Fruit fly (Drosophila melanogaster): Measurements from ENCODE around the gene Hmx.

Gene Hmx

DNA sequence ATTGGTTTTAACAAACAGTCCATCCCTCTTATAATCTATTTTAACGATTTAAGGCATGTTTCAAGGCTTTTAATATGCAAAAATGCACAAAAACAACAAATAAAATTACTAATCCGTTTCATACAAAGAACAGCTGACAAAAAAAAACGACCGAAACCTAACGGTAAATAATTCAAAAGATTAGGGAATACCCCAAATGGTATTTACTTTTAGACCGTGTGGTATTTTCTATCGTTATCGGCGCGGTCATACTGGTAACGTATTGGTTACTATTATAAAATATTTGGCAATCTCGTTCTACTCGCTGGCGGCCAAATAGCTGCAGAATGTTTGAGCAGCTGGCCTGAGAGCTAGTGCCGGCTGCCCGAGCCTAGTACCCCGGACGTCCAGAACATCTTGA is 47.1 kb downstream of the Hmx start, which contains the start of gene sll (continued):
- TF ChIP-seq ken (GFP tag; IDR thresholded peaks at IDR 0.05), result no peak
- TF ChIP-seq CG17361 (GFP tag; IDR thresholded peaks at IDR 0.05), result no peak
- TF ChIP-seq CG6175 (GFP tag; IDR thresholded peaks at IDR 0.05), result no peak
- TF ChIP-seq Vsx1 (GFP tag; optimal IDR thresholded peaks at IDR 0.05), result no peak
- no peak for TF ChIP-seq CHES-1-like (GFP tag; optimal IDR thresholded peaks at IDR 0.05)
- no peak for TF ChIP-seq CG3838 (GFP tag; optimal IDR thresholded peaks at IDR 0.05)
- no peak for TF ChIP-seq Usf (GFP tag; optimal IDR thresholded peaks at IDR 0.05)
- TF ChIP-seq CG13894 (tag; optimal IDR thresholded peaks at IDR 0.05), result no peak
- peak; percentile 40 for TF ChIP-seq pzg (GFP tag; optimal IDR thresholded peaks at IDR 0.05)
- no peak for TF ChIP-seq psq (GFP tag; optimal IDR thresholded peaks at IDR 0.05)
- peak; percentile 51 for TF ChIP-seq CG9437 (GFP tag; optimal IDR thresholded peaks at IDR 0.05)
- TF ChIP-seq shn (GFP tag; optimal IDR thresholded peaks at IDR 0.05), result no peak
- no peak for TF ChIP-seq gce (GFP tag; IDR thresholded peaks at IDR 0.05)
- TF ChIP-seq CG15269 (tag; optimal IDR thresholded peaks at IDR 0.05), result no peak
- no peak for TF ChIP-seq CG3995 (GFP tag; optimal IDR thresholded peaks at IDR 0.05)
- TF ChIP-seq dati (GFP tag; IDR thresholded peaks at IDR 0.05), result no peak
- no peak for TF ChIP-seq bowl (GFP tag; IDR thresholded peaks at IDR 0.05)
- TF ChIP-seq Dp (GFP tag; optimal IDR thresholded peaks at IDR 0.05), result peak; percentile 26
- TF ChIP-seq cas (GFP tag; IDR thresholded peaks at IDR 0.05), result no peak
- no peak for TF ChIP-seq Bteb2 (GFP tag; optimal IDR thresholded peaks at IDR 0.05)
- TF ChIP-seq CG4730 (GFP tag; IDR thresholded peaks at IDR 0.05), result no peak
- TF ChIP-seq phol (tag; optimal IDR thresholded peaks at IDR 0.05), result peak; percentile 25
- peak; percentile 59 for TF ChIP-seq sens (GFP tag)
- TF ChIP-seq nmo (GFP tag; optimal IDR thresholded peaks at IDR 0.05), result no peak
- TF ChIP-seq Mad (GFP tag; optimal IDR thresholded peaks at IDR 0.05), result no peak
- TF ChIP-seq da (GFP tag; optimal IDR thresholded peaks at IDR 0.05), result no peak
- no peak for TF ChIP-seq dm (GFP tag; optimal IDR thresholded peaks at IDR 0.05)
- no peak for TF ChIP-seq CG16815 (GFP tag; optimal IDR thresholded peaks at IDR 0.05)
- no peak for TF ChIP-seq CG17829 (tag; optimal IDR thresholded peaks at IDR 0.05)
- peak; percentile 72 for TF ChIP-seq gfzf (GFP tag; optimal IDR thresholded peaks at IDR 0.05)
- TF ChIP-seq CG32532 (GFP tag; IDR thresholded peaks at IDR 0.05), result no peak
- TF ChIP-seq mirr (GFP tag; optimal IDR thresholded peaks at IDR 0.05), result no peak
- no peak for TF ChIP-seq amos (GFP tag; IDR thresholded peaks at IDR 0.05; ENCODE audit: partially characterized antibody)
- TF ChIP-seq CG7357 (GFP tag; IDR thresholded peaks at IDR 0.05), result no peak
- TF ChIP-seq zen (tag; optimal IDR thresholded peaks at IDR 0.05), result no peak
- no peak for TF ChIP-seq z (GFP tag; IDR thresholded peaks at IDR 0.05)
- no peak for TF ChIP-seq CG7271 (tag; optimal IDR thresholded peaks at IDR 0.05)
- no peak for TF ChIP-seq CoRest (tag; optimal IDR thresholded peaks at IDR 0.05)
- no peak for TF ChIP-seq tin (GFP tag; optimal IDR thresholded peaks at IDR 0.05)
- no peak for TF ChIP-seq pfk (GFP tag; optimal IDR thresholded peaks at IDR 0.05)
- no peak for TF ChIP-seq CG6272 (GFP tag; IDR thresholded peaks at IDR 0.05)
- TF ChIP-seq Bgb (GFP tag; IDR thresholded peaks at IDR 0.05; ENCODE audit: partially characterized antibody), result no peak
- TF ChIP-seq CG4282 (GFP tag; optimal IDR thresholded peaks at IDR 0.05), result no peak
- TF ChIP-seq CG3163 (GFP tag; optimal IDR thresholded peaks at IDR 0.05), result no peak
- no peak for TF ChIP-seq gro (GFP tag; optimal IDR thresholded peaks at IDR 0.05)
- TF ChIP-seq inv (GFP tag; IDR thresholded peaks at IDR 0.05; ENCODE audit: partially characterized antibody), result no peak
- peak; percentile 11 to 79 for TF ChIP-seq crp (GFP tag; optimal IDR thresholded peaks at IDR 0.05)
- no peak for TF ChIP-seq sr (GFP tag; IDR thresholded peaks at IDR 0.05)
- TF ChIP-seq Ets97D (GFP tag; optimal IDR thresholded peaks at IDR 0.05), result peak; percentile 0
- TF ChIP-seq sima (GFP tag; optimal IDR thresholded peaks at IDR 0.05), result no peak
- no peak for TF ChIP-seq Poxn (GFP tag; IDR thresholded peaks at IDR 0.05)
- TF ChIP-seq bcd (GFP tag; optimal IDR thresholded peaks at IDR 0.05), result no peak
- TF ChIP-seq Lhr (GFP tag; optimal IDR thresholded peaks at IDR 0.05), result no peak
